Worm (Caenorhabditis elegans): ENCODE measurements around the gene Y14H12A.2.

Gene Y14H12A.2

DNA sequence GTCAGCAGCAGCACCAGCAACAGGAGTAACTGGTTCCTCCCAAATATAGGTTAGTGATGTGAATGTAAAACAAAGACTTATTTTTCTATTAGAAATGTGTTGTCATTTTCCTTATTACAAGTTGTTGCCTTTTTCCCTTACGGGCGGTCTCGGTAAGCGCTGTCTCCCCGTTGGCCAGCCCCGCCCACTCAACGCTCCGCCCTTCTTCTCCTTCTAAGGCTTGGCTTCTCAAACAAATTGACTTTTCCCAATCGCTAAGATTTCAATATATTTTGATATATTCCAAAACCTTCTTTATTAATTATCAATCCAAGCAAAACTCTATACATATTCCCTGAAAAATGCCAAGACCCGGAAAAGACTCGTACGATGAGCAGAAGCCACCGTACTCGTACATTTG is 7.2 kb downstream of the Y14H12A.2 start, which contains the start of gene lin-31:
lin-31 (plus strand) TSS at position 237 of the 400 bp plus-strand sequence.
- TF ChIP-seq aha-1 (tag) (peak; percentile 44), egl-43 (GFP tag; IDR thresholded peaks at IDR 0.05) (no peak)

DNA sequence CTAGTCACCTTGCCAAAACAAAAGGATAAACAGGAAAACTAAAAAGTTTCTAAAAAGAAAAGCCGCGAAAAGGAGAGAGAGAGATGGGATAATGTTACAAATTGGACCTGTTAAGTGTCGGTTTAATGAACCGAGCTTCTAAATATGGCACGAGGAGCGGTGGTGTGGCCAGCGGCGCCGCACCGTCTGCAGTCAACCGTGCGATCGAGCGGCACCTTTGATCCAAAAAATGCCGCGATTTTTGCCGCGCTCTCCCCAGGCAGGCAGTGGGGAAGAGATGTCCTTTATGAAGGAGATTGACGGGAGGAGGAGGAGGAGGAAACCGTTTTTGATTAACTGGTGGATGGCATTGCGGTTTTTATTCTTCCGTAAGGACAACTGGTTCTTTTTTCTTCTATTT is 9.1 kb downstream of the Y14H12A.2 start:
- no peak for TF ChIP-seq madf-9 (GFP tag; conservative IDR thresholded peaks at IDR 0.05)
- peak; percentile 65; the same call in 1 of the 2 replicates for TF ChIP-seq set-16 (GFP tag; IDR thresholded peaks at IDR 0.05)
- no peak for TF ChIP-seq ceh-28 (tag; optimal IDR thresholded peaks at IDR 0.05)
- no peak for TF ChIP-seq nhr-25 (tag; optimal IDR thresholded peaks at IDR 0.05; ENCODE audit: borderline replicate concordance, insufficient read depth)
- TF ChIP-seq arid-1 (GFP tag; conservative IDR thresholded peaks at IDR 0.05), result no peak

DNA sequence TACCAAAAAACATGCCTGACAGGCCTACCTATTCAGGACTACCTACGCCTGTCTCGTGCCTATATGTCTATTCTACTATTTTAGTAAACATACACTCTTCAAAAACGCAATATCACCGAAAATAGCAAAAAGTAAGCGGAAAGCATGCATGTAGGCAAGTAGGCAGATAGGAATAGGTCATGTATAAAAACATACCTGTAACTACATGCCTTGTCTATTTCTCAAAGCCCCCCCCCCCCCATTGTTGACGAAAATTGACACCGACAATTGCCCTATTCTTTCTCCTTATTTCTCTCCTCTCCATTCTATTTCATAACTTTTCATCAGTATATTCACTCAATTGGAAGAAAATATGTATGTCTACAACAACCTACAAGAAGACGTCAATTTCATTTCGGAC is 11.3 kb downstream of the Y14H12A.2 start:
- TF ChIP-seq attf-4 (tag; optimal IDR thresholded peaks at IDR 0.05), result no peak
- no peak for TF ChIP-seq F10B5.3 (tag; optimal IDR thresholded peaks at IDR 0.05)
- peak in 1 of 2 experiments; percentile 69 for TF ChIP-seq unc-62 (GFP tag; optimal IDR thresholded peaks at IDR 0.05 in 1 of 2)
- TF ChIP-seq unc-62 (tag; optimal IDR thresholded peaks at IDR 0.05), result no peak

- TF ChIP-seq hlh-11 (tag; optimal IDR thresholded peaks at IDR 0.05), result no peak
- TF ChIP-seq D1046.2 (GFP tag; IDR thresholded peaks at IDR 0.05), result 0 out of 2 replicates have a peak, but pooled peaks have one; percentile 23
- TF ChIP-seq ctbp-1 (GFP tag; IDR thresholded peaks at IDR 0.05), result no peak
These were observed 13.5 kb downstream of the Y14H12A.2 start, which contains the start of gene dos-2 for ce11 chrII:3975942-3976341. TSS of gene dos-2 (plus strand) at chrII:3976242.

DNA sequence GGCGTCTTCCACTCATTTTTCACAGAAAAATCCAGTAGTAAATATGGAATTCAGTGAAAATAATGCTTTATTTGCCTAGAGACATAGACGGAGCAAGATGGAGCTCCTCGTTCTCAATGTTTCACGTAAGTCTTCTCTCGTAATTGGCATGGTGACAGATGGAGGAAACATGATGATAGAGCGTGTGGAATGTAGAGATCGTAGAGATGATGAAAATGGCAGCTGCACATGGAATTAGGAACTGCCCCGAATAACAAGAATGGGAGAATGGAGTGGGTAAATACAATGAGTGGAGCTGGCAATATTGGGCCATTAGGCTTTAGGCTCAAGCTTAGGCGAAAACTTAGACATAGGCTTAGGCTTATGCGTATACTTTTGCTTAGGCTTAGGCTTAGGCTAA is 14.5 kb downstream of the Y14H12A.2 start, which contains the start of gene cank-26:
cank-26 (minus strand) TSS at position 113 of the 400 bp plus-strand sequence.
- TF ChIP-seq ztf-7 (tag; optimal IDR thresholded peaks at IDR 0.05) (no peak), lin-1 (GFP tag; IDR thresholded peaks at IDR 0.05) (no peak), rbr-2 (tag; optimal IDR thresholded peaks at IDR 0.05) (no peak), snpc-4 (tag; optimal IDR thresholded peaks at IDR 0.05) (no peak), lin-15B (tag; optimal IDR thresholded peaks at IDR 0.05) (no peak), lin-13 (GFP tag; optimal IDR thresholded peaks at IDR 0.05) (no peak), nhr-102 (tag; optimal IDR thresholded peaks at IDR 0.05) (no peak), ces-1 (GFP tag; optimal IDR thresholded peaks at IDR 0.05) (no peak), unc-62 (GFP tag; optimal IDR thresholded peaks at IDR 0.05 in 1 of 2) (peak in 1 of 2 experiments; percentile 31), unc-62 (tag; optimal IDR thresholded peaks at IDR 0.05) (no peak), nhr-48 (tag; optimal IDR thresholded peaks at IDR 0.05) (no peak), Y48G9A.11 (GFP tag; IDR thresholded peaks at IDR 0.05) (no peak), arid-1 (GFP tag; conservative IDR thresholded peaks at IDR 0.05) (no peak), aha-1 (tag) (peak; percentile 28), egl-27 (tag; optimal IDR thresholded peaks at IDR 0.05) (no peak), ZK337.2 (GFP tag; IDR thresholded peaks at IDR 0.05) (no peak), vab-7 (GFP tag; IDR thresholded peaks at IDR 0.05) (no peak), spr-1 (tag; optimal IDR thresholded peaks at IDR 0.05) (no peak)

DNA sequence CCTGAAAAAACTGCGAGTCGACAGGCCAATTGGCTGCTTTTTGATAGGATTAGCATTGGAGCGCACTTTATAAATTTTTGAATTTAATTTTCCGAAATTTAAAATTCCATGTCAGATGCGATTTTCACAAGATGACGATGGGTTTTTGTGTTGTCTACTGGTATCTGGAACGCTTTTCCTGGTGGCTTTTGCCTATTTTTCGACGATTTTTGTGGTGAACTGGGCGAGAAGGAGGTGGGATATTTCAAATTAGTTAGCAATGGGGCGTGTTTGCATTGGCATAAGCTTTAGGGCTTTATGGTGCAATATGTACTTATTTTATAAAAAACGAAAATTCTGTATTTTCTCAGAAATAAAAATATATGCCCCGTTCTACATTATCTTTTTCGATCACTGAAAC is 17.3 kb downstream of the Y14H12A.2 start, which contains the start of gene K10G6.9:
K10G6.9 (plus strand) TSS at position 110 of the 400 bp plus-strand sequence.
- TF ChIP-seq unc-62 (GFP tag; optimal IDR thresholded peaks at IDR 0.05 in 1 of 2), result peak in 1 of 2 experiments; percentile 59
- no peak for TF ChIP-seq unc-62 (tag; optimal IDR thresholded peaks at IDR 0.05)
- TF ChIP-seq nhr-28 (tag; optimal IDR thresholded peaks at IDR 0.05), result no peak
- TF ChIP-seq ama-1 (optimal IDR thresholded peaks at IDR 0.05), result peak; percentile 61
- no peak for TF ChIP-seq nhr-6 (tag; optimal IDR thresholded peaks at IDR 0.05)
- peak; percentile 12 for TF ChIP-seq mes-2 (tag; optimal IDR thresholded peaks at IDR 0.05; ENCODE audit: poor library complexity, severe bottlenecking)
- no peak for TF ChIP-seq nhr-25 (tag; optimal IDR thresholded peaks at IDR 0.05; ENCODE audit: borderline replicate concordance, insufficient read depth)
- no peak for TF ChIP-seq php-3 (GFP tag; IDR thresholded peaks at IDR 0.05)
- TF ChIP-seq ces-1 (GFP tag; optimal IDR thresholded peaks at IDR 0.05), result no peak
- TF ChIP-seq zfp-3 (GFP tag; conservative IDR thresholded peaks at IDR 0.05), result no peak
- no peak for TF ChIP-seq mxl-3 (GFP tag; optimal IDR thresholded peaks at IDR 0.05)
- TF ChIP-seq spr-3 (GFP tag; optimal IDR thresholded peaks at IDR 0.05), result no peak
